Fruit fly (Drosophila melanogaster) whole organism, embryonic: ENCODE data around the gene Hasp.
A peak's percentile ranks its signal among the peaks of the same experiment; 100 is the strongest.

ENCODE experiments used
- Ada2b ChIP-seq: fragments of 200-800 bp; sonication (Bioruptor generic); IDR thresholded peaks from 2 replicates; pipeline ENCODE4 v1.3.6; 2022; ENCODE audit warnings: missing biosample characterization, missing genetic modification characterization
- Bdp1 ChIP-seq: fragments of 200-800 bp; sonication (Bioruptor generic); optimal IDR thresholded peaks from 3 replicates; lab custom pipeline; 2016; ENCODE audit warnings: missing biosample characterization, missing genetic modification characterization
- Bgb ChIP-seq: fragments of 200-800 bp; sonication (Bioruptor generic); IDR thresholded peaks from 2 replicates; pipeline ENCODE4 v1.3.6; 2022; ENCODE audit warnings: missing biosample characterization, missing genetic modification characterization; ENCODE audit not compliant: partially characterized antibody
- CG10366 ChIP-seq: fragments of 200-800 bp; sonication (Bioruptor generic); IDR thresholded peaks from 2 replicates; pipeline ENCODE4 v1.3.6; 2022; ENCODE audit warnings: missing biosample characterization, missing genetic modification characterization
- CG10654 ChIP-seq: fragments of 200-800 bp; sonication (Bioruptor generic); optimal IDR thresholded peaks from 2 replicates; lab custom pipeline; 2016; ENCODE audit warnings: missing biosample characterization, missing genetic modification characterization
- CG10959 ChIP-seq: fragments of 200-800 bp; sonication (Bioruptor generic); IDR thresholded peaks from 2 replicates; pipeline ENCODE4 v1.3.6; 2022; ENCODE audit warnings: missing biosample characterization, missing genetic modification characterization
- CG11398 ChIP-seq: fragments of 200-800 bp; sonication (Bioruptor generic); optimal IDR thresholded peaks from 2 replicates; lab custom pipeline; 2016; ENCODE audit warnings: missing biosample characterization, missing genetic modification characterization
- CG12155 ChIP-seq: fragments of 200-800 bp; sonication (Bioruptor generic); optimal IDR thresholded peaks from 3 replicates; lab custom pipeline; 2016; ENCODE audit warnings: missing biosample characterization, missing genetic modification characterization
- CG1233 ChIP-seq: fragments of 200-800 bp; sonication (Bioruptor generic); optimal IDR thresholded peaks from 4 replicates; lab custom pipeline; 2018; ENCODE audit warnings: missing biosample characterization, mild to moderate bottlenecking, missing genetic modification characterization
- CG12769 ChIP-seq: fragments of 200-800 bp; sonication (Bioruptor generic); optimal IDR thresholded peaks from 2 replicates; lab custom pipeline; 2019; ENCODE audit warnings: missing biosample characterization, mild to moderate bottlenecking, missing genetic modification characterization, moderate library complexity
- CG13775 ChIP-seq: fragments of 200-800 bp; sonication (Bioruptor generic); optimal IDR thresholded peaks from 3 replicates; lab custom pipeline; 2017; ENCODE audit warnings: missing biosample characterization, mild to moderate bottlenecking, missing genetic modification characterization
- CG13894 ChIP-seq: fragments of 200-800 bp; sonication (Bioruptor generic); optimal IDR thresholded peaks from 3 replicates; lab custom pipeline; 2018; ENCODE audit warnings: missing biosample characterization, mild to moderate bottlenecking, missing genetic modification characterization, moderate library complexity
- CG17186 ChIP-seq: fragments of 200-800 bp; sonication (Bioruptor generic); optimal IDR thresholded peaks from 3 replicates; lab custom pipeline; 2017; ENCODE audit warnings: missing biosample characterization, missing genetic modification reagents, missing genetic modification characterization
- CG18599 ChIP-seq: fragments of 200-800 bp; sonication (Bioruptor generic); optimal IDR thresholded peaks from 3 replicates; lab custom pipeline; 2017; ENCODE audit warnings: missing biosample characterization, missing genetic modification characterization, mild to moderate bottlenecking, moderate library complexity, missing genetic modification reagents
- CG18619 ChIP-seq: fragments of 200-800 bp; sonication (Bioruptor generic); optimal IDR thresholded peaks from 3 replicates; lab custom pipeline; 2017; ENCODE audit warnings: missing biosample characterization, mild to moderate bottlenecking, missing genetic modification characterization
- CG30403 ChIP-seq: fragments of 200-800 bp; sonication (Bioruptor generic); optimal IDR thresholded peaks from 3 replicates; lab custom pipeline; 2016; ENCODE audit warnings: missing biosample characterization, missing genetic modification characterization
- CG30431 ChIP-seq: fragments of 200-800 bp; sonication (Bioruptor generic); optimal IDR thresholded peaks from 2 replicates; lab custom pipeline; 2017; ENCODE audit warnings: missing biosample characterization, missing genetic modification characterization
- CG4820 ChIP-seq: fragments of 200-800 bp; sonication (Bioruptor generic); optimal IDR thresholded peaks from 3 replicates; lab custom pipeline; 2016; ENCODE audit warnings: missing biosample characterization, missing genetic modification characterization
- CG7556 ChIP-seq: fragments of 200-800 bp; sonication (Bioruptor generic); optimal IDR thresholded peaks from 2 replicates; lab custom pipeline; 2017; ENCODE audit warnings: missing biosample characterization, mild to moderate bottlenecking, missing genetic modification characterization
- CG7987 ChIP-seq: fragments of 200-800 bp; sonication (Bioruptor generic); optimal IDR thresholded peaks from 2 replicates; lab custom pipeline; 2018; ENCODE audit warnings: missing biosample characterization, mild to moderate bottlenecking, missing genetic modification characterization, moderate library complexity
- CG9727 ChIP-seq: fragments of 200-800 bp; sonication (Bioruptor generic); optimal IDR thresholded peaks from 3 replicates; lab custom pipeline; 2017; ENCODE audit warnings: missing biosample characterization, mild to moderate bottlenecking, missing genetic modification characterization
- Dbx ChIP-seq: fragments of 200-800 bp; sonication (Bioruptor generic); IDR thresholded peaks from 3 replicates; pipeline ENCODE4 v1.3.6; 2022; ENCODE audit warnings: missing biosample characterization, missing genetic modification characterization
- Dref ChIP-seq: fragments of 200-800 bp; sonication (Bioruptor generic); IDR thresholded peaks from 2 replicates; pipeline ENCODE4 v1.3.6; 2022; ENCODE audit warnings: missing biosample characterization, missing genetic modification characterization
- E2f1 ChIP-seq: fragments of 200-800 bp; sonication (Bioruptor generic); IDR thresholded peaks from 2 replicates; pipeline ENCODE4 v1.3.6; 2022; ENCODE audit warnings: missing biosample characterization, missing genetic modification characterization
- Ets65A ChIP-seq: fragments of 200-800 bp; sonication (Bioruptor generic); peaks from one replicate; lab custom pipeline; 2016; ENCODE audit warnings: missing biosample characterization, missing genetic modification characterization
- Gug ChIP-seq: fragments of 200-800 bp; sonication (Bioruptor generic); IDR thresholded peaks from 4 replicates; pipeline ENCODE4 v1.3.6; 2022; ENCODE audit warnings: missing biosample characterization, missing genetic modification characterization
- HLH4C ChIP-seq: fragments of 200-800 bp; sonication (Bioruptor generic); IDR thresholded peaks from 3 replicates; pipeline ENCODE4 v1.3.6; 2022; ENCODE audit warnings: missing biosample characterization, missing genetic modification characterization; ENCODE audit not compliant: partially characterized antibody
- Hr51 ChIP-seq, 2 experiments: fragments of 200-800 bp; sonication (Bioruptor generic); optimal IDR thresholded peaks; 2 replicates in 1 of 2; 3 replicates in 1 of 2; lab custom pipeline; 2016 to 2018; ENCODE audit warnings: missing biosample characterization in 2 of 2, missing genetic modification characterization in 2 of 2, mild to moderate bottlenecking in 1 of 2, moderate library complexity in 1 of 2
- Mad ChIP-seq: fragments of 200-800 bp; sonication (Bioruptor generic); optimal IDR thresholded peaks from 2 replicates; lab custom pipeline; 2016; ENCODE audit warnings: missing biosample characterization, missing genetic modification characterization
- Meics ChIP-seq: fragments of 200-800 bp; sonication (Bioruptor generic); optimal IDR thresholded peaks from 2 replicates; lab custom pipeline; 2017; ENCODE audit warnings: missing biosample characterization, mild to moderate bottlenecking, missing genetic modification characterization
- Nf-YA ChIP-seq: fragments of 200-800 bp; sonication (Bioruptor generic); IDR thresholded peaks from 2 replicates; pipeline ENCODE4 v1.3.6; 2022; ENCODE audit warnings: missing biosample characterization, missing genetic modification characterization
- Nf-YB ChIP-seq: fragments of 200-800 bp; sonication (Bioruptor generic); optimal IDR thresholded peaks from 3 replicates; lab custom pipeline; 2019; ENCODE audit warnings: missing biosample characterization, mild to moderate bottlenecking, missing genetic modification characterization, moderate library complexity
- Oaz ChIP-seq: fragments of 200-800 bp; sonication (Bioruptor generic); IDR thresholded peaks from 2 replicates; pipeline ENCODE4 v1.3.6; 2022; ENCODE audit warnings: missing biosample characterization, missing genetic modification characterization
- TFAM ChIP-seq: fragments of 200-800 bp; sonication (Bioruptor generic); optimal IDR thresholded peaks from 2 replicates; lab custom pipeline; 2017; ENCODE audit warnings: missing biosample characterization, missing genetic modification characterization, inconsistent platforms
- abd-A ChIP-seq: fragments of 200-800 bp; sonication (Bioruptor generic); optimal IDR thresholded peaks from 3 replicates; lab custom pipeline; 2019; ENCODE audit warnings: missing biosample characterization, mild to moderate bottlenecking, missing genetic modification characterization, moderate library complexity
- crp ChIP-seq, 2 experiments: fragments of 200-800 bp; sonication (Bioruptor generic); optimal IDR thresholded peaks; 2 replicates in 1 of 2; 3 replicates in 1 of 2; lab custom pipeline; 2017; ENCODE audit warnings: missing biosample characterization in 2 of 2, missing genetic modification characterization in 2 of 2, mild to moderate bottlenecking in 1 of 2, moderate library complexity in 1 of 2
- dm ChIP-seq: fragments of 200-800 bp; sonication (Bioruptor generic); optimal IDR thresholded peaks from 3 replicates; lab custom pipeline; 2016; ENCODE audit warnings: missing biosample characterization, missing genetic modification characterization
- dysf ChIP-seq: fragments of 200-800 bp; sonication (Bioruptor generic); IDR thresholded peaks from 3 replicates; pipeline ENCODE4 v1.3.6; 2022; ENCODE audit warnings: missing biosample characterization, missing genetic modification characterization
- emc ChIP-seq: fragments of 200-800 bp; sonication (Bioruptor generic); optimal IDR thresholded peaks from 2 replicates; lab custom pipeline; 2016; ENCODE audit warnings: missing biosample characterization, missing genetic modification characterization
- ems ChIP-seq: fragments of 200-800 bp; sonication (Bioruptor generic); optimal IDR thresholded peaks from 3 replicates; lab custom pipeline; 2016; ENCODE audit warnings: missing biosample characterization, missing genetic modification characterization
- fd102C ChIP-seq: fragments of 200-800 bp; sonication (Bioruptor generic); optimal IDR thresholded peaks from 2 replicates; lab custom pipeline; 2018; ENCODE audit warnings: missing biosample characterization, mild to moderate bottlenecking, missing genetic modification characterization, moderate library complexity
- grn ChIP-seq: fragments of 200-800 bp; sonication (Bioruptor generic); optimal IDR thresholded peaks from 3 replicates; lab custom pipeline; 2017; ENCODE audit warnings: missing biosample characterization, missing genetic modification characterization
- gro ChIP-seq: fragments of 200-800 bp; sonication (Bioruptor generic); optimal IDR thresholded peaks from 2 replicates; lab custom pipeline; 2016; ENCODE audit warnings: missing biosample characterization, missing genetic modification characterization
- insv ChIP-seq, 2 experiments: fragments of 200-800 bp; sonication (Bioruptor generic); optimal IDR thresholded peaks; 3 replicates each; lab custom pipeline; 2016 to 2018; ENCODE audit warnings: missing biosample characterization in 2 of 2, missing genetic modification characterization in 2 of 2
- jumu ChIP-seq: fragments of 200-800 bp; sonication (Bioruptor generic); optimal IDR thresholded peaks from 3 replicates; lab custom pipeline; 2016; ENCODE audit warnings: missing biosample characterization, missing genetic modification characterization
- nerfin-2 ChIP-seq: fragments of 200-800 bp; sonication (Bioruptor generic); IDR thresholded peaks from 2 replicates; pipeline ENCODE4 v1.3.6; 2022; ENCODE audit warnings: missing biosample characterization, missing genetic modification characterization; ENCODE audit not compliant: partially characterized antibody
- onecut ChIP-seq: fragments of 200-800 bp; sonication (Bioruptor generic); IDR thresholded peaks from 2 replicates; pipeline ENCODE4 v1.3.6; 2022; ENCODE audit warnings: missing biosample characterization, missing genetic modification characterization
- sqz ChIP-seq: fragments of 200-800 bp; sonication (Bioruptor generic); optimal IDR thresholded peaks from 3 replicates; lab custom pipeline; 2018; ENCODE audit warnings: missing biosample characterization, mild to moderate bottlenecking, missing genetic modification characterization
- ttk ChIP-seq: fragments of 200-800 bp; sonication (Bioruptor generic); IDR thresholded peaks from 2 replicates; pipeline ENCODE4 v2.1.2; 2022; ENCODE audit warnings: missing biosample characterization, missing genetic modification characterization

Hasp gene

dm6 chr2L:19546869-19547710, 30.1 kb upstream of the Hasp start, which contains the start of gene CG10337 (continued):
- TF ChIP-seq Ets65A (GFP tag; lab: Kevin White, UChicago) (peak; percentile 25), CG17186 (GFP tag; lab: Kevin White, UChicago) (no peak), Bdp1 (peak; percentile 21), CG11398 (GFP tag; lab: Kevin White, UChicago) (peak; percentile 31), onecut (GFP tag; lab: Robert Waterston, UW) (no peak), Nf-YA (GFP tag; lab: Robert Waterston, UW) (0 out of 2 replicates have a peak, but pooled peaks have one; percentile 31), CG18619 (GFP tag; lab: Kevin White, UChicago) (peak; percentile 37), insv (GFP tag; optimal IDR thresholded peaks at IDR 0.05; lab: Kevin White, UChicago) (peak in 1 of 2 experiments; percentile 11), CG10654 (GFP tag; lab: Kevin White, UChicago) (peak; percentile 11), crp (GFP tag; optimal IDR thresholded peaks at IDR 0.05; lab: Kevin White, UChicago) (peak in 1 of 2 experiments; percentile 57), Oaz (GFP tag; lab: Robert Waterston, UW) (no peak), emc (GFP tag; lab: Kevin White, UChicago) (no peak), CG10366 (no peak), CG10959 (GFP tag; lab: Robert Waterston, UW) (no peak), CG12769 (tag; lab: Kevin White, UChicago) (peak; percentile 60), Nf-YB (GFP tag; lab: Kevin White, UChicago) (peak; percentile 42), CG7556 (GFP tag; lab: Kevin White, UChicago) (peak; percentile 70), jumu (GFP tag; lab: Kevin White, UChicago) (no peak), Bgb (GFP tag; lab: Robert Waterston, UW) (no peak), ems (no peak), CG12155 (GFP tag; lab: Kevin White, UChicago) (peak; percentile 16), dm (GFP tag; lab: Kevin White, UChicago) (peak; percentile 12), ttk (GFP tag; lab: Robert Waterston, UW) (no peak), E2f1 (GFP tag; lab: Robert Waterston, UW) (no peak), TFAM (GFP tag; lab: Kevin White, UChicago) (no peak), Dref (GFP tag; lab: Robert Waterston, UW) (no peak), CG9727 (peak; percentile 57), sqz (GFP tag; lab: Kevin White, UChicago) (peak; percentile 35), Hr51 (GFP tag; optimal IDR thresholded peaks at IDR 0.05; lab: Kevin White, UChicago) (peak in 1 of 2 experiments; percentile 73), CG13775 (GFP tag; lab: Kevin White, UChicago) (peak; percentile 8), CG1233 (peak; percentile 30), fd102C (GFP tag; lab: Kevin White, UChicago) (no peak), HLH4C (GFP tag; lab: Robert Waterston, UW) (no peak), CG18599 (GFP tag; lab: Kevin White, UChicago) (peak; percentile 80), CG30403 (GFP tag; lab: Kevin White, UChicago) (peak; percentile 47), gro (GFP tag; lab: Kevin White, UChicago) (peak; percentile 15), CG13894 (tag; lab: Kevin White, UChicago) (peak; percentile 39), Mad (GFP tag; lab: Kevin White, UChicago) (no peak), dysf (GFP tag; lab: Robert Waterston, UW) (peak; percentile 55; the same call in 1 of the 3 replicates), CG30431 (GFP tag; lab: Kevin White, UChicago) (no peak), grn (GFP tag; lab: Kevin White, UChicago) (peak; percentile 31), Ada2b (peak; percentile 55), nerfin-2 (GFP tag; lab: Robert Waterston, UW) (no peak), CG7987 (peak; percentile 60), CG4820 (GFP tag; lab: Kevin White, UChicago) (peak; percentile 7), Gug (no peak), Meics (GFP tag; lab: Kevin White, UChicago) (peak; percentile 77), abd-A (tag; lab: Kevin White, UChicago) (no peak), Dbx (peak; percentile 51; the same call in 1 of the 3 replicates)
